ENCODE assay signal across 3 fruit fly cellular contexts in genomic region chr3R:9237268-9238091, dm6.
TF ChIP-seq lines count a peak whose summit lies in the region.

pum (minus strand) TSS chr3R:9237682.

TF ChIP-seq in whole organism, adult, 20 proteins besides CTCF, POLR2A, EP300 and RAD21 (continued from another document):
- TF ChIP-seq bab1 (GFP tag; optimal IDR thresholded peaks at IDR 0.05; lab: Kevin White, UChicago), result peak; percentile 31
TF ChIP-seq in whole organism, adult: peak in this region for 11.

TF ChIP-seq in whole organism, embryonic, 481 proteins besides CTCF, POLR2A, EP300 and RAD21 (continued from another document and continues in another):
- no peak for TF ChIP-seq fu2 (GFP tag; optimal IDR thresholded peaks at IDR 0.05; lab: Kevin White, UChicago)
- peak; percentile 68 for TF ChIP-seq CG9932 (GFP tag; IDR thresholded peaks at IDR 0.05; lab: Robert Waterston, UW)
- no peak for TF ChIP-seq crc (GFP tag; optimal IDR thresholded peaks at IDR 0.05; lab: Kevin White, UChicago)
- TF ChIP-seq grn (GFP tag; optimal IDR thresholded peaks at IDR 0.05; lab: Kevin White, UChicago), result peak; percentile 90
- TF ChIP-seq CG13775 (GFP tag; optimal IDR thresholded peaks at IDR 0.05; lab: Kevin White, UChicago), result peak; percentile 18
- peak; percentile 38 for TF ChIP-seq unpg (GFP tag; optimal IDR thresholded peaks at IDR 0.05; lab: Kevin White, UChicago)
- peak; percentile 67 for TF ChIP-seq CG30020 (tag; optimal IDR thresholded peaks at IDR 0.05; lab: Kevin White, UChicago)
- no peak for TF ChIP-seq H15 (GFP tag; IDR thresholded peaks at IDR 0.05; lab: Robert Waterston, UW)
- TF ChIP-seq ro (GFP tag; IDR thresholded peaks at IDR 0.05; lab: Robert Waterston, UW), result no peak
- TF ChIP-seq Nf-YC (tag; optimal IDR thresholded peaks at IDR 0.05; lab: Kevin White, UChicago), result peak; percentile 59
- TF ChIP-seq Mes4 (GFP tag; optimal IDR thresholded peaks at IDR 0.05; lab: Kevin White, UChicago), result no peak
- TF ChIP-seq CG15269 (tag; optimal IDR thresholded peaks at IDR 0.05; lab: Kevin White, UChicago), result peak; percentile 39
- peak; percentile 52; the same call in 1 of the 2 replicates for TF ChIP-seq ranshi (GFP tag; IDR thresholded peaks at IDR 0.05; lab: Robert Waterston, UW)
- TF ChIP-seq Max (GFP tag; optimal IDR thresholded peaks at IDR 0.05; lab: Kevin White, UChicago), result peak; percentile 44
- no peak for TF ChIP-seq usp (GFP tag; optimal IDR thresholded peaks at IDR 0.05; lab: Kevin White, UChicago)
- TF ChIP-seq Dbx (GFP tag; IDR thresholded peaks at IDR 0.05; lab: Robert Waterston, UW), result no peak
- no peak for TF ChIP-seq Hsf (GFP tag; optimal IDR thresholded peaks at IDR 0.05; lab: Kevin White, UChicago)
- TF ChIP-seq lmd (GFP tag; IDR thresholded peaks at IDR 0.05; lab: Robert Waterston, UW), result peak; percentile 8; the same call in 1 of the 2 replicates
- no peak for TF ChIP-seq CG10543 (GFP tag; optimal IDR thresholded peaks at IDR 0.05; lab: Kevin White, UChicago)
- no peak for TF ChIP-seq CG3163 (GFP tag; optimal IDR thresholded peaks at IDR 0.05; lab: Kevin White, UChicago)
- TF ChIP-seq CkIIα-i1 (GFP tag; IDR thresholded peaks at IDR 0.05; lab: Robert Waterston, UW), result no peak
- no peak for TF ChIP-seq trh (GFP tag; optimal IDR thresholded peaks at IDR 0.05; lab: Kevin White, UChicago)
- TF ChIP-seq ci (GFP tag; IDR thresholded peaks at IDR 0.05; lab: Robert Waterston, UW), result no peak
- no peak for TF ChIP-seq Hand (GFP tag; optimal IDR thresholded peaks at IDR 0.05; lab: Kevin White, UChicago)
- TF ChIP-seq wek (GFP tag; optimal IDR thresholded peaks at IDR 0.05; lab: Kevin White, UChicago), result no peak
- TF ChIP-seq CG10565 (GFP tag; optimal IDR thresholded peaks at IDR 0.05; lab: Kevin White, UChicago), result no peak
- peak; percentile 28 for TF ChIP-seq CG6683 (GFP tag; optimal IDR thresholded peaks at IDR 0.05; lab: Kevin White, UChicago)
- peak; percentile 43 for TF ChIP-seq gsb-n (tag; optimal IDR thresholded peaks at IDR 0.05; lab: Kevin White, UChicago)
- no peak for TF ChIP-seq nau (GFP tag; optimal IDR thresholded peaks at IDR 0.05; lab: Kevin White, UChicago)
- no peak for TF ChIP-seq pan (optimal IDR thresholded peaks at IDR 0.05; lab: Kevin White, UChicago)
- peak in 1 of 2 experiments; percentile 73 for TF ChIP-seq pan (GFP tag; optimal IDR thresholded peaks at IDR 0.05 in 1 of 2, IDR thresholded peaks at IDR 0.05 in 1 of 2)
- TF ChIP-seq Scr (GFP tag; IDR thresholded peaks at IDR 0.05; lab: Robert Waterston, UW; ENCODE audit: partially characterized antibody), result no peak; the same call in 1 of the 2 replicates
- TF ChIP-seq Poxn (GFP tag; IDR thresholded peaks at IDR 0.05; lab: Robert Waterston, UW), result no peak
- TF ChIP-seq Fer1 (GFP tag; optimal IDR thresholded peaks at IDR 0.05; lab: Kevin White, UChicago), result no peak
- TF ChIP-seq Dref (GFP tag; IDR thresholded peaks at IDR 0.05; lab: Robert Waterston, UW), result no peak
- peak; percentile 47 for TF ChIP-seq az2 (GFP tag; optimal IDR thresholded peaks at IDR 0.05; lab: Kevin White, UChicago)
- no peak for TF ChIP-seq CG4328 (GFP tag; optimal IDR thresholded peaks at IDR 0.05; lab: Kevin White, UChicago)
- no peak for TF ChIP-seq CG6791 (GFP tag; IDR thresholded peaks at IDR 0.05; lab: Robert Waterston, UW; ENCODE audit: partially characterized antibody)
- peak; percentile 47; the same call in 1 of the 2 replicates for TF ChIP-seq CG6689 (GFP tag; IDR thresholded peaks at IDR 0.05; lab: Robert Waterston, UW)
- TF ChIP-seq CG5245 (GFP tag; optimal IDR thresholded peaks at IDR 0.05; lab: Kevin White, UChicago), result no peak
- peak; percentile 97 for TF ChIP-seq CG17385 (GFP tag; optimal IDR thresholded peaks at IDR 0.05; lab: Kevin White, UChicago)
- no peak for TF ChIP-seq TFAM (GFP tag; optimal IDR thresholded peaks at IDR 0.05; lab: Kevin White, UChicago)
- no peak for TF ChIP-seq Neu2 (GFP tag; optimal IDR thresholded peaks at IDR 0.05; lab: Kevin White, UChicago; ENCODE audit: borderline replicate concordance)
- TF ChIP-seq maf-S (GFP tag; optimal IDR thresholded peaks at IDR 0.05; lab: Kevin White, UChicago), result no peak
- TF ChIP-seq Hr51 (GFP tag; optimal IDR thresholded peaks at IDR 0.05; lab: Kevin White, UChicago), result peak in 1 of 2 experiments; percentile 58
- peak; percentile 39; the same call in 1 of the 2 replicates for TF ChIP-seq sisA (GFP tag; IDR thresholded peaks at IDR 0.05; lab: Robert Waterston, UW)
- no peak for TF ChIP-seq CG3995 (GFP tag; optimal IDR thresholded peaks at IDR 0.05; lab: Kevin White, UChicago)
- TF ChIP-seq sd (tag; optimal IDR thresholded peaks at IDR 0.05; lab: Kevin White, UChicago), result peak; percentile 10
- no peak; the same call in 1 of the 2 replicates for TF ChIP-seq Nf-YA (GFP tag; IDR thresholded peaks at IDR 0.05; lab: Robert Waterston, UW)
- no peak for TF ChIP-seq gro (GFP tag; optimal IDR thresholded peaks at IDR 0.05; lab: Kevin White, UChicago)
- TF ChIP-seq slbo (GFP tag; IDR thresholded peaks at IDR 0.05; lab: Robert Waterston, UW), result peak; percentile 78
- peak; percentile 64 for TF ChIP-seq H2.0 (GFP tag; IDR thresholded peaks at IDR 0.05; lab: Robert Waterston, UW)
- no peak for TF ChIP-seq CG30431 (GFP tag; optimal IDR thresholded peaks at IDR 0.05; lab: Kevin White, UChicago)
- peak; percentile 75 for TF ChIP-seq CG8924 (tag; optimal IDR thresholded peaks at IDR 0.05; lab: Kevin White, UChicago)
- TF ChIP-seq CG13424 (tag; optimal IDR thresholded peaks at IDR 0.05; lab: Kevin White, UChicago), result peak; percentile 32
- TF ChIP-seq CG8290 (GFP tag; optimal IDR thresholded peaks at IDR 0.05; lab: Kevin White, UChicago), result peak; percentile 26
- peak in 1 of 2 experiments; percentile 35 for TF ChIP-seq CG8290 (tag; optimal IDR thresholded peaks at IDR 0.05; lab: Kevin White, UChicago)
- peak; percentile 75 for TF ChIP-seq sens (GFP tag; lab: Kevin White, UChicago)
- TF ChIP-seq en (GFP tag; optimal IDR thresholded peaks at IDR 0.05; lab: Kevin White, UChicago), result no peak
- peak; percentile 4 for TF ChIP-seq CG4617 (GFP tag; optimal IDR thresholded peaks at IDR 0.05; lab: Kevin White, UChicago; ENCODE audit: borderline replicate concordance)
- TF ChIP-seq HLH3B (GFP tag; IDR thresholded peaks at IDR 0.05; lab: Robert Waterston, UW), result peak; percentile 30; the same call in 1 of the 2 replicates
- peak; percentile 57 for TF ChIP-seq stwl (tag; optimal IDR thresholded peaks at IDR 0.05; lab: Kevin White, UChicago)
- no peak for TF ChIP-seq Ets97D (GFP tag; optimal IDR thresholded peaks at IDR 0.05; lab: Kevin White, UChicago)
- no peak for TF ChIP-seq eve (GFP tag; optimal IDR thresholded peaks at IDR 0.05; lab: Kevin White, UChicago)
- no peak for TF ChIP-seq h (optimal IDR thresholded peaks at IDR 0.05; lab: Kevin White, UChicago)

TF ChIP-seq in whole organism, prepupa, 60 proteins besides CTCF, POLR2A, EP300 and RAD21 (continued from another document):
- no peak for TF ChIP-seq CG31627 (GFP tag; optimal IDR thresholded peaks at IDR 0.05; lab: Kevin White, UChicago)
- TF ChIP-seq Sox102F (GFP tag; optimal IDR thresholded peaks at IDR 0.05; lab: Kevin White, UChicago), result peak; percentile 5
- no peak for TF ChIP-seq Eip75B (GFP tag; optimal IDR thresholded peaks at IDR 0.05; lab: Kevin White, UChicago)
- no peak for TF ChIP-seq CG34406 (GFP tag; optimal IDR thresholded peaks at IDR 0.05; lab: Kevin White, UChicago)
- TF ChIP-seq dac (GFP tag; optimal IDR thresholded peaks at IDR 0.05; lab: Kevin White, UChicago), result no peak
- TF ChIP-seq CG16779 (tag; optimal IDR thresholded peaks at IDR 0.05; lab: Kevin White, UChicago), result peak; percentile 72
- TF ChIP-seq vri (GFP tag; optimal IDR thresholded peaks at IDR 0.05; lab: Kevin White, UChicago), result peak; percentile 26
- no peak for TF ChIP-seq topi (GFP tag; optimal IDR thresholded peaks at IDR 0.05; lab: Kevin White, UChicago)
- TF ChIP-seq Hr39 (GFP tag; optimal IDR thresholded peaks at IDR 0.05; lab: Kevin White, UChicago), result no peak
- peak; percentile 22 for TF ChIP-seq cyc (GFP tag; optimal IDR thresholded peaks at IDR 0.05; lab: Kevin White, UChicago)
- TF ChIP-seq CG9139 (GFP tag; optimal IDR thresholded peaks at IDR 0.05; lab: Kevin White, UChicago), result peak; percentile 45
- no peak for TF ChIP-seq achi (GFP tag; optimal IDR thresholded peaks at IDR 0.05; lab: Kevin White, UChicago)
- no peak for TF ChIP-seq Sox14 (GFP tag; optimal IDR thresholded peaks at IDR 0.05; lab: Kevin White, UChicago)
- TF ChIP-seq CG3919 (GFP tag; optimal IDR thresholded peaks at IDR 0.05; lab: Kevin White, UChicago), result no peak
- TF ChIP-seq fd85E (GFP tag; optimal IDR thresholded peaks at IDR 0.05; lab: Kevin White, UChicago), result no peak
- TF ChIP-seq Gug (GFP tag; IDR thresholded peaks at IDR 0.05; lab: Robert Waterston, UW), result no peak
- TF ChIP-seq eg (GFP tag; IDR thresholded peaks at IDR 0.05; lab: Robert Waterston, UW), result peak; percentile 58
- TF ChIP-seq CG8119 (GFP tag; IDR thresholded peaks at IDR 0.05; lab: Robert Waterston, UW), result peak; percentile 70
- no peak for TF ChIP-seq Met (GFP tag; optimal IDR thresholded peaks at IDR 0.05; lab: Kevin White, UChicago)
- no peak for TF ChIP-seq Blimp-1 (GFP tag; optimal IDR thresholded peaks at IDR 0.05; lab: Kevin White, UChicago)
- TF ChIP-seq net (GFP tag; optimal IDR thresholded peaks at IDR 0.05; lab: Kevin White, UChicago), result peak; percentile 14
- no peak for TF ChIP-seq CG8632 (GFP tag; optimal IDR thresholded peaks at IDR 0.05; lab: Kevin White, UChicago)
- TF ChIP-seq pdm3 (GFP tag; optimal IDR thresholded peaks at IDR 0.05; lab: Kevin White, UChicago), result no peak
- no peak for TF ChIP-seq esn (GFP tag; optimal IDR thresholded peaks at IDR 0.05; lab: Kevin White, UChicago)
- peak; percentile 25 for TF ChIP-seq Ets96B (tag; optimal IDR thresholded peaks at IDR 0.05; lab: Kevin White, UChicago)
- peak; percentile 23 for TF ChIP-seq CG1621 (tag; optimal IDR thresholded peaks at IDR 0.05; lab: Kevin White, UChicago)
- TF ChIP-seq Sox15 (GFP tag; optimal IDR thresholded peaks at IDR 0.05; lab: Kevin White, UChicago), result no peak
- no peak for TF ChIP-seq Ets21C (GFP tag; optimal IDR thresholded peaks at IDR 0.05; lab: Kevin White, UChicago)
- no peak for TF ChIP-seq CG11762 (GFP tag; optimal IDR thresholded peaks at IDR 0.05; lab: Kevin White, UChicago; ENCODE audit: insufficient read depth)
- TF ChIP-seq Lpt (GFP tag; optimal IDR thresholded peaks at IDR 0.05; lab: Kevin White, UChicago), result no peak
- peak; percentile 25 for TF ChIP-seq CG32006 (GFP tag; optimal IDR thresholded peaks at IDR 0.05; lab: Kevin White, UChicago)
- no peak for TF ChIP-seq spab (GFP tag; optimal IDR thresholded peaks at IDR 0.05; lab: Kevin White, UChicago)
- TF ChIP-seq CG6792 (GFP tag; optimal IDR thresholded peaks at IDR 0.05; lab: Kevin White, UChicago), result no peak
- peak; percentile 18; the same call in 2 of the 3 replicates for TF ChIP-seq CG6163 (GFP tag; IDR thresholded peaks at IDR 0.05; lab: Robert Waterston, UW)
- TF ChIP-seq lz (GFP tag; optimal IDR thresholded peaks at IDR 0.05; lab: Kevin White, UChicago), result no peak
- no peak for TF ChIP-seq CG7368 (GFP tag; optimal IDR thresholded peaks at IDR 0.05; lab: Kevin White, UChicago)
- peak; percentile 45; the same call in 1 of the 2 replicates for TF ChIP-seq CG15336 (GFP tag; IDR thresholded peaks at IDR 0.05; lab: Robert Waterston, UW)
- TF ChIP-seq Hr4 (GFP tag; optimal IDR thresholded peaks at IDR 0.05; lab: Kevin White, UChicago), result no peak
- TF ChIP-seq CG6808 (GFP tag; optimal IDR thresholded peaks at IDR 0.05; lab: Kevin White, UChicago), result peak; percentile 83
- no peak for TF ChIP-seq acj6 (GFP tag; optimal IDR thresholded peaks at IDR 0.05; lab: Kevin White, UChicago)
